Worm (Caenorhabditis elegans): ENCODE measurements around the gene Y39F10A.3.

The Y39F10A.3 gene

ce11 chrII:797445-797844 lies 14.6 kb upstream of the Y39F10A.3 start:
- TF ChIP-seq nhr-232 (tag; optimal IDR thresholded peaks at IDR 0.05) (no peak), ceh-30 (tag; optimal IDR thresholded peaks at IDR 0.05) (no peak), ama-1 (optimal IDR thresholded peaks at IDR 0.05) (no peak), ceh-22 (tag; optimal IDR thresholded peaks at IDR 0.05) (no peak), dve-1 (tag; optimal IDR thresholded peaks at IDR 0.05) (no peak), elt-4 (tag; optimal IDR thresholded peaks at IDR 0.05) (no peak)

ce11 chrII:796916-797315 lies 14.1 kb upstream of the Y39F10A.3 start:
- TF ChIP-seq ztf-16 (tag; optimal IDR thresholded peaks at IDR 0.05): no peak
- no peak for TF ChIP-seq ceh-48 (tag; optimal IDR thresholded peaks at IDR 0.05)
- TF ChIP-seq hlh-13 (GFP tag; optimal IDR thresholded peaks at IDR 0.05): no peak
- no peak for TF ChIP-seq pqm-1 (tag; optimal IDR thresholded peaks at IDR 0.05)
- TF ChIP-seq nfya-1 (tag; optimal IDR thresholded peaks at IDR 0.05): no peak
- TF ChIP-seq fkh-6 (tag; optimal IDR thresholded peaks at IDR 0.05): no peak
- no peak for TF ChIP-seq unc-42 (tag; optimal IDR thresholded peaks at IDR 0.05)

- TF ChIP-seq ceh-22 (tag; optimal IDR thresholded peaks at IDR 0.05) (no peak), F13H6.1 (tag; optimal IDR thresholded peaks at IDR 0.05) (no peak), dmd-4 (tag; optimal IDR thresholded peaks at IDR 0.05; ENCODE audit: borderline replicate concordance) (no peak), ttx-3 (tag; optimal IDR thresholded peaks at IDR 0.05) (no peak), pha-2 (tag; optimal IDR thresholded peaks at IDR 0.05) (no peak), K09A11.1 (tag; optimal IDR thresholded peaks at IDR 0.05; ENCODE audit: insufficient read depth) (no peak), hlh-13 (GFP tag; optimal IDR thresholded peaks at IDR 0.05) (no peak), pat-9 (tag; optimal IDR thresholded peaks at IDR 0.05) (no peak), tbx-7 (tag; optimal IDR thresholded peaks at IDR 0.05) (no peak), ceh-24 (tag; optimal IDR thresholded peaks at IDR 0.05) (no peak), sdc-2 (tag; optimal IDR thresholded peaks at IDR 0.05) (no peak), hlh-30 (tag; optimal IDR thresholded peaks at IDR 0.05; ENCODE audit: insufficient read depth) (no peak)
Observed at ce11 chrII:791828-792227, 9.0 kb upstream of the Y39F10A.3 start, which contains the start of gene F46F5.1. F46F5.1 (minus strand) TSS chrII:791928.

ce11 chrII:788139-788538 lies 5.3 kb upstream of the Y39F10A.3 start, which contains the start of gene F46F5.15:
F46F5.15 (plus strand) TSS chrII:788439.
- TF ChIP-seq lim-6 (tag; optimal IDR thresholded peaks at IDR 0.05) (no peak), T23F11.4 (GFP tag; optimal IDR thresholded peaks at IDR 0.05) (no peak), nfya-1 (tag; optimal IDR thresholded peaks at IDR 0.05) (no peak), unc-3 (GFP tag; conservative IDR thresholded peaks at IDR 0.05) (no peak), unc-3 (tag; optimal IDR thresholded peaks at IDR 0.05) (no peak), fax-1 (tag; optimal IDR thresholded peaks at IDR 0.05) (no peak), pag-3 (tag; optimal IDR thresholded peaks at IDR 0.05; ENCODE audit: borderline replicate concordance) (no peak), pha-2 (tag; optimal IDR thresholded peaks at IDR 0.05) (no peak), lin-11 (tag; optimal IDR thresholded peaks at IDR 0.05) (no peak), ceh-9 (tag; optimal IDR thresholded peaks at IDR 0.05) (no peak), Y22D7AL.16 (tag; optimal IDR thresholded peaks at IDR 0.05) (no peak), unc-86 (tag; optimal IDR thresholded peaks at IDR 0.05) (no peak), K09A11.1 (tag; optimal IDR thresholded peaks at IDR 0.05; ENCODE audit: insufficient read depth) (no peak), eyg-1 (tag; optimal IDR thresholded peaks at IDR 0.05) (no peak), nhr-232 (tag; optimal IDR thresholded peaks at IDR 0.05) (no peak), syd-9 (tag; optimal IDR thresholded peaks at IDR 0.05) (no peak), ceh-48 (tag; optimal IDR thresholded peaks at IDR 0.05) (no peak), ets-4 (tag; optimal IDR thresholded peaks at IDR 0.05) (no peak), hlh-13 (GFP tag; optimal IDR thresholded peaks at IDR 0.05) (no peak), sdc-2 (tag; optimal IDR thresholded peaks at IDR 0.05) (no peak)

ce11 chrII:786938-787337 lies 4.1 kb upstream of the Y39F10A.3 start, which contains the start of gene F46F5.16:
F46F5.16 (plus strand) TSS chrII:787238.
- no peak for TF ChIP-seq zip-5 (tag; optimal IDR thresholded peaks at IDR 0.05)
- TF ChIP-seq nhr-232 (tag; optimal IDR thresholded peaks at IDR 0.05): no peak
- no peak for TF ChIP-seq hlh-8 (tag; optimal IDR thresholded peaks at IDR 0.05)
- no peak for TF ChIP-seq pax-1 (tag; optimal IDR thresholded peaks at IDR 0.05)
- TF ChIP-seq ceh-30 (tag; optimal IDR thresholded peaks at IDR 0.05): no peak
- no peak for TF ChIP-seq C38D4.7 (GFP tag; optimal IDR thresholded peaks at IDR 0.05)
- no peak for TF ChIP-seq ets-4 (tag; optimal IDR thresholded peaks at IDR 0.05)
- no peak for TF ChIP-seq fkh-10 (GFP tag; optimal IDR thresholded peaks at IDR 0.05)
- no peak for TF ChIP-seq unc-3 (GFP tag; conservative IDR thresholded peaks at IDR 0.05)
- no peak for TF ChIP-seq unc-3 (tag; optimal IDR thresholded peaks at IDR 0.05)
- TF ChIP-seq eyg-1 (tag; optimal IDR thresholded peaks at IDR 0.05): no peak
- TF ChIP-seq madf-2 (tag; optimal IDR thresholded peaks at IDR 0.05): no peak
- no peak for TF ChIP-seq unc-55 (GFP tag; optimal IDR thresholded peaks at IDR 0.05)
- no peak for TF ChIP-seq ceh-45 (GFP tag; IDR thresholded peaks at IDR 0.05)
- TF ChIP-seq F13H6.1 (tag; optimal IDR thresholded peaks at IDR 0.05): no peak

Measured in whole organism, late embryonic.